Fruit fly (Drosophila melanogaster) whole organism, adult: ENCODE measurements around the gene APC7.

Experiments used
- CG5204 ChIP-seq: fragments of 200-800 bp; sonication (Bioruptor generic); optimal IDR thresholded peaks from 2 replicates; lab custom pipeline; 2016; ENCODE audit warnings: missing biosample characterization, missing genetic modification characterization
- CG7101 ChIP-seq: fragments of 200-800 bp; sonication (Bioruptor generic); optimal IDR thresholded peaks from 2 replicates; lab custom pipeline; 2018; ENCODE audit warnings: missing biosample characterization, mild to moderate bottlenecking, missing genetic modification characterization, moderate library complexity
- Clk ChIP-seq: fragments of 200-800 bp; sonication (Bioruptor generic); optimal IDR thresholded peaks from 2 replicates; lab custom pipeline; 2017; ENCODE audit warnings: missing biosample characterization, missing genetic modification characterization
- Crg-1 ChIP-seq: fragments of 200-800 bp; sonication (Bioruptor generic); optimal IDR thresholded peaks from 2 replicates; lab custom pipeline; 2016; ENCODE audit warnings: missing biosample characterization, missing genetic modification characterization
- cic ChIP-seq: fragments of 200-800 bp; sonication (Bioruptor generic); optimal IDR thresholded peaks from 2 replicates; lab custom pipeline; 2017; ENCODE audit warnings: missing biosample characterization, mild to moderate bottlenecking, missing genetic modification characterization, moderate library complexity
- kay ChIP-seq: fragments of 200-800 bp; sonication (Bioruptor generic); peaks from one replicate; lab custom pipeline; 2016; ENCODE audit warnings: missing biosample characterization, missing genetic modification characterization, borderline replicate concordance
- ovo ChIP-seq: fragments of 200-800 bp; sonication (Bioruptor generic); optimal IDR thresholded peaks from 2 replicates; lab custom pipeline; 2016; ENCODE audit warnings: missing biosample characterization, missing genetic modification characterization
- tj ChIP-seq: fragments of 200-800 bp; sonication (Bioruptor generic); optimal IDR thresholded peaks from 3 replicates; lab custom pipeline; 2017; ENCODE audit warnings: missing biosample characterization, mild to moderate bottlenecking, missing genetic modification characterization, moderate library complexity

dm6 chrX:6633659-6634058 is 36.8 kb downstream of the APC7 start, which contains the start of gene CG14443:
- TF ChIP-seq Crg-1 (no peak), Clk (no peak), CG7101 (no peak), tj (no peak), cic (GFP tag; lab: Kevin White, UChicago) (no peak), ovo (GFP tag; lab: Kevin White, UChicago) (no peak), CG5204 (no peak), kay (GFP tag; lab: Kevin White, UChicago) (no peak)
